Worm (Caenorhabditis elegans): ENCODE measurements around the gene D2007.1.

The D2007.1 gene

ce11 chrIII:8125234-8125633 is 30.0 kb upstream of the D2007.1 start (continued):
- peak; percentile 52 for TF ChIP-seq skn-1 (tag; optimal IDR thresholded peaks at IDR 0.05)
- TF ChIP-seq C16A3.4 (tag; optimal IDR thresholded peaks at IDR 0.05) = no peak
- no peak for TF ChIP-seq ztf-11 (tag; optimal IDR thresholded peaks at IDR 0.05)
- TF ChIP-seq zip-4 (GFP tag; optimal IDR thresholded peaks at IDR 0.05) = no peak
- TF ChIP-seq pag-3 (tag; optimal IDR thresholded peaks at IDR 0.05; ENCODE audit: borderline replicate concordance, insufficient read depth) = no peak
- peak; percentile 58 for TF ChIP-seq lir-3 (tag; optimal IDR thresholded peaks at IDR 0.05; ENCODE audit: poor library complexity)
- peak; percentile 46 for TF ChIP-seq unc-86 (tag; optimal IDR thresholded peaks at IDR 0.05)
- no peak for TF ChIP-seq alr-1 (tag; optimal IDR thresholded peaks at IDR 0.05; ENCODE audit: borderline replicate concordance)
- peak in 1 of 2 experiments; percentile 46 for TF ChIP-seq mdl-1 (tag; optimal IDR thresholded peaks at IDR 0.05)
- TF ChIP-seq ceh-82 (tag; optimal IDR thresholded peaks at IDR 0.05) = peak; percentile 12 to 63 (median 48)
- TF ChIP-seq nhr-76 (tag; optimal IDR thresholded peaks at IDR 0.05) = no peak
- no peak for TF ChIP-seq unc-98 (GFP tag; IDR thresholded peaks at IDR 0.05)
- peak; percentile 53 for TF ChIP-seq nhr-20 (tag; optimal IDR thresholded peaks at IDR 0.05)
- TF ChIP-seq lin-35 (GFP tag; optimal IDR thresholded peaks at IDR 0.05) = peak; percentile 32 to 54
- TF ChIP-seq mep-1 (tag; optimal IDR thresholded peaks at IDR 0.05) = peak; percentile 78
- no peak for TF ChIP-seq ztf-4 (tag; optimal IDR thresholded peaks at IDR 0.05)
- TF ChIP-seq lin-13 (GFP tag; optimal IDR thresholded peaks at IDR 0.05) = peak; percentile 57
- TF ChIP-seq sup-37 (GFP tag; optimal IDR thresholded peaks at IDR 0.05) = no peak
- TF ChIP-seq egl-13 (tag; optimal IDR thresholded peaks at IDR 0.05) = no peak
- TF ChIP-seq ceh-63 (GFP tag; optimal IDR thresholded peaks at IDR 0.05) = no peak
- TF ChIP-seq efl-1 (optimal IDR thresholded peaks at IDR 0.05) = peak; percentile 77 to 95
- peak; percentile 22 to 73 for TF ChIP-seq efl-1 (GFP tag; optimal IDR thresholded peaks at IDR 0.05 in 1 of 2)
- peak; percentile 56 for TF ChIP-seq fos-1 (tag; optimal IDR thresholded peaks at IDR 0.05)
- TF ChIP-seq dpl-1 (GFP tag; optimal IDR thresholded peaks at IDR 0.05) = peak in 2 of 3 experiments; percentile 33 to 36
- peak; percentile 50 for TF ChIP-seq tbx-2 (tag; optimal IDR thresholded peaks at IDR 0.05)
- TF ChIP-seq nhr-28 (tag; optimal IDR thresholded peaks at IDR 0.05) = no peak
- no peak for TF ChIP-seq egl-27 (tag; optimal IDR thresholded peaks at IDR 0.05)
- TF ChIP-seq unc-130 (tag; optimal IDR thresholded peaks at IDR 0.05) = no peak
- TF ChIP-seq nhr-11 (tag; optimal IDR thresholded peaks at IDR 0.05) = peak; percentile 41
- TF ChIP-seq fkh-4 (tag; optimal IDR thresholded peaks at IDR 0.05; ENCODE audit: borderline replicate concordance) = no peak
- TF ChIP-seq isw-1 (GFP tag; IDR thresholded peaks at IDR 0.05) = peak; percentile 26; the same call in 1 of the 2 replicates
- TF ChIP-seq snu-23 (GFP tag; optimal IDR thresholded peaks at IDR 0.05) = peak; percentile 77
- peak; percentile 84 for TF ChIP-seq lin-14 (GFP tag; optimal IDR thresholded peaks at IDR 0.05)
- no peak for TF ChIP-seq efl-3 (GFP tag; optimal IDR thresholded peaks at IDR 0.05)
- no peak for TF ChIP-seq nhr-84 (tag; optimal IDR thresholded peaks at IDR 0.05)
- TF ChIP-seq nhr-71 (tag; optimal IDR thresholded peaks at IDR 0.05) = peak; percentile 80
- TF ChIP-seq grh-1 (GFP tag; IDR thresholded peaks at IDR 0.05) = no peak
- no peak for TF ChIP-seq sptf-1 (tag; optimal IDR thresholded peaks at IDR 0.05)
- TF ChIP-seq zag-1 (tag; optimal IDR thresholded peaks at IDR 0.05) = no peak
- peak; percentile 36 for TF ChIP-seq fkh-8 (tag; optimal IDR thresholded peaks at IDR 0.05)
- no peak for TF ChIP-seq pqm-1 (tag; optimal IDR thresholded peaks at IDR 0.05)
- no peak for TF ChIP-seq C34B4.2 (tag; optimal IDR thresholded peaks at IDR 0.05)
- peak; percentile 73 to 84 for TF ChIP-seq lsy-2 (tag; optimal IDR thresholded peaks at IDR 0.05)
- TF ChIP-seq blmp-1 (tag; optimal IDR thresholded peaks at IDR 0.05) = peak; percentile 62
- TF ChIP-seq ets-5 (GFP tag; IDR thresholded peaks at IDR 0.05) = no peak
- peak; percentile 14 for TF ChIP-seq nhr-90 (tag; optimal IDR thresholded peaks at IDR 0.05; ENCODE audit: poor library complexity)
- peak; percentile 10 for TF ChIP-seq ama-1 (optimal IDR thresholded peaks at IDR 0.05)
- peak; percentile 56 for TF ChIP-seq xbp-1 (tag; optimal IDR thresholded peaks at IDR 0.05)
- peak; percentile 52 for TF ChIP-seq nhr-237 (tag; optimal IDR thresholded peaks at IDR 0.05)
- no peak for TF ChIP-seq lin-39 (tag; optimal IDR thresholded peaks at IDR 0.05)
- TF ChIP-seq hlh-17 (GFP tag; optimal IDR thresholded peaks at IDR 0.05; ENCODE audit: borderline replicate concordance) = no peak
- TF ChIP-seq irx-1 (tag; optimal IDR thresholded peaks at IDR 0.05) = peak; percentile 16
- peak; percentile 82 for TF ChIP-seq nhr-85 (tag)

All from whole organism, L1 larva.